Worm (Caenorhabditis elegans) whole organism, L2 larva: ENCODE measurements around the gene C49C3.7.

Experiments used
- C34F6.9 ChIP-seq: fragments of 150-350 bp; optimal IDR thresholded peaks from 2 replicates; lab custom pipeline; 2014; ENCODE audit warnings: missing biosample characterization, missing genetic modification characterization
- R02D3.7 ChIP-seq: fragments of 150-350 bp; optimal IDR thresholded peaks from 2 replicates; lab custom pipeline; 2014; ENCODE audit warnings: missing biosample characterization, missing genetic modification characterization
- Y55F3AM.14 ChIP-seq: fragments of 200-800 bp; sonication (Bioruptor generic); optimal IDR thresholded peaks from 2 replicates; lab custom pipeline; 2018; ENCODE audit warnings: mild to moderate bottlenecking, missing genetic modification characterization, missing compliant biosample characterization
- ZK546.5 ChIP-seq: sonication (generic microtip); optimal IDR thresholded peaks from 2 replicates; lab custom pipeline; 2017; ENCODE audit warnings: missing biosample characterization, missing genetic modification characterization
- alr-1 ChIP-seq: fragments of 150-350 bp; optimal IDR thresholded peaks from 2 replicates; lab custom pipeline; 2014; ENCODE audit warnings: missing biosample characterization, missing genetic modification characterization
- aly-2 ChIP-seq: fragments of 150-350 bp; optimal IDR thresholded peaks from 2 replicates; lab custom pipeline; 2014; ENCODE audit warnings: missing biosample characterization, missing genetic modification characterization
- blmp-1 ChIP-seq: sonication (generic microtip); optimal IDR thresholded peaks from 2 replicates; lab custom pipeline; 2017; ENCODE audit warnings: missing genetic modification characterization, mild to moderate bottlenecking, missing compliant biosample characterization, antibody characterized with exemption, moderate library complexity; ENCODE audit not compliant: insufficient read depth
- ceh-16 ChIP-seq: fragments of 150-350 bp; optimal IDR thresholded peaks from 2 replicates; lab custom pipeline; 2014; ENCODE audit warnings: missing biosample characterization, missing genetic modification characterization
- ceh-82 ChIP-seq: fragments of 150-350 bp; optimal IDR thresholded peaks from 2 replicates; lab custom pipeline; 2014; ENCODE audit warnings: missing biosample characterization, missing genetic modification characterization
- crh-2 ChIP-seq: sonication (generic microtip); optimal IDR thresholded peaks from 2 replicates; lab custom pipeline; 2017; ENCODE audit warnings: missing biosample characterization, missing genetic modification characterization
- dmd-4 ChIP-seq: sonication (generic microtip); optimal IDR thresholded peaks from 2 replicates; lab custom pipeline; 2017; ENCODE audit warnings: missing biosample characterization, missing genetic modification characterization
- elt-3 ChIP-seq: sonication (generic microtip); optimal IDR thresholded peaks from 2 replicates; lab custom pipeline; 2017; ENCODE audit warnings: missing biosample characterization, missing genetic modification characterization
- fos-1 ChIP-seq: fragments of 150-350 bp; optimal IDR thresholded peaks from 2 replicates; lab custom pipeline; 2014; ENCODE audit warnings: missing biosample characterization, missing genetic modification characterization
- gmeb-1 ChIP-seq: fragments of 150-350 bp; optimal IDR thresholded peaks from 2 replicates; lab custom pipeline; 2014; ENCODE audit warnings: missing biosample characterization, missing genetic modification characterization
- lin-11 ChIP-seq: fragments of 150-350 bp; sonication (generic microtip); optimal IDR thresholded peaks from 2 replicates; lab custom pipeline; 2014; ENCODE audit warnings: missing biosample characterization, missing genetic modification characterization, inconsistent platforms, mixed read lengths
- lin-13 ChIP-seq: fragments of 150-350 bp; optimal IDR thresholded peaks from 2 replicates; lab custom pipeline; 2014; ENCODE audit warnings: missing biosample characterization, missing genetic modification reagents, missing genetic modification characterization
- lin-39 ChIP-seq: fragments of 150-350 bp; optimal IDR thresholded peaks from 2 replicates; lab custom pipeline; 2014; ENCODE audit warnings: missing biosample characterization, missing genetic modification reagents, missing genetic modification characterization
- lsy-2 ChIP-seq, 2 experiments: fragments of 150-350 bp in 1 of 2; sonication (generic microtip) in 1 of 2; optimal IDR thresholded peaks; 2 replicates each; lab custom pipeline; 2014 to 2017; ENCODE audit warnings: missing biosample characterization in 2 of 2, missing genetic modification characterization in 2 of 2
- mab-5 ChIP-seq: fragments of 150-350 bp; optimal IDR thresholded peaks from 2 replicates; lab custom pipeline; 2014; ENCODE audit warnings: missing biosample characterization, missing genetic modification characterization
- mbf-1 ChIP-seq: sonication (generic microtip); optimal IDR thresholded peaks from 2 replicates; lab custom pipeline; 2017; ENCODE audit warnings: missing biosample characterization, missing genetic modification characterization
- nhr-10 ChIP-seq: sonication (generic microtip); optimal IDR thresholded peaks from 2 replicates; lab custom pipeline; 2017; ENCODE audit warnings: missing biosample characterization, missing genetic modification characterization
- nhr-12 ChIP-seq: fragments of 150-350 bp; optimal IDR thresholded peaks from 2 replicates; lab custom pipeline; 2014; ENCODE audit warnings: missing biosample characterization, missing genetic modification characterization
- nhr-129 ChIP-seq: fragments of 150-350 bp; optimal IDR thresholded peaks from 2 replicates; lab custom pipeline; 2014; ENCODE audit warnings: missing biosample characterization, missing genetic modification characterization
- nhr-23 ChIP-seq: fragments of 150-350 bp; optimal IDR thresholded peaks from 2 replicates; lab custom pipeline; 2014; ENCODE audit warnings: missing biosample characterization, missing genetic modification reagents, missing genetic modification characterization
- nhr-6 ChIP-seq: fragments of 150-350 bp; optimal IDR thresholded peaks from 2 replicates; lab custom pipeline; 2014; ENCODE audit warnings: missing biosample characterization, missing genetic modification characterization
- nhr-77 ChIP-seq: fragments of 150-350 bp; optimal IDR thresholded peaks from 2 replicates; lab custom pipeline; 2014; ENCODE audit warnings: missing biosample characterization, missing genetic modification characterization
- peb-1 ChIP-seq: fragments of 150-350 bp; optimal IDR thresholded peaks from 2 replicates; lab custom pipeline; 2014; ENCODE audit warnings: missing biosample characterization, missing genetic modification characterization
- skn-1 ChIP-seq: sonication (generic microtip); optimal IDR thresholded peaks from 2 replicates; lab custom pipeline; 2017; ENCODE audit warnings: missing biosample characterization, missing genetic modification characterization
- sma-9 ChIP-seq, 2 experiments: fragments of 150-350 bp in 1 of 2; sonication (generic microtip) in 1 of 2; optimal IDR thresholded peaks; 2 replicates each; lab custom pipeline; 2014 to 2016; ENCODE audit warnings: missing genetic modification characterization in 2 of 2, mild to moderate bottlenecking in 1 of 2, missing biosample characterization in 1 of 2, missing compliant biosample characterization in 1 of 2, missing genetic modification reagents in 1 of 2, moderate library complexity in 1 of 2
- snpc-4 ChIP-seq: fragments of 150-350 bp; optimal IDR thresholded peaks from 2 replicates; lab custom pipeline; 2014; ENCODE audit warnings: missing biosample characterization, missing genetic modification characterization
- unc-39 ChIP-seq: fragments of 150-350 bp; optimal IDR thresholded peaks from 2 replicates; lab custom pipeline; 2014; ENCODE audit warnings: missing biosample characterization, missing genetic modification characterization
- unc-55 ChIP-seq: fragments of 150-350 bp; sonication (generic microtip); optimal IDR thresholded peaks from 3 replicates; lab custom pipeline; 2014; ENCODE audit warnings: missing biosample characterization, missing genetic modification reagents, missing genetic modification characterization
- unc-62 ChIP-seq: fragments of 150-350 bp; optimal IDR thresholded peaks from 2 replicates; lab custom pipeline; 2014; ENCODE audit warnings: missing biosample characterization, missing genetic modification reagents, missing genetic modification characterization
- ztf-1 ChIP-seq: fragments of 200-800 bp; sonication (Bioruptor generic); conservative IDR thresholded peaks from 2 replicates; pipeline ENCODE4 v1.3.6; 2022; ENCODE audit warnings: missing genetic modification characterization, missing compliant biosample characterization
- ztf-11 ChIP-seq: sonication (generic microtip); optimal IDR thresholded peaks from 2 replicates; lab custom pipeline; 2017; ENCODE audit warnings: missing biosample characterization, missing genetic modification characterization

Gene C49C3.7

DNA sequence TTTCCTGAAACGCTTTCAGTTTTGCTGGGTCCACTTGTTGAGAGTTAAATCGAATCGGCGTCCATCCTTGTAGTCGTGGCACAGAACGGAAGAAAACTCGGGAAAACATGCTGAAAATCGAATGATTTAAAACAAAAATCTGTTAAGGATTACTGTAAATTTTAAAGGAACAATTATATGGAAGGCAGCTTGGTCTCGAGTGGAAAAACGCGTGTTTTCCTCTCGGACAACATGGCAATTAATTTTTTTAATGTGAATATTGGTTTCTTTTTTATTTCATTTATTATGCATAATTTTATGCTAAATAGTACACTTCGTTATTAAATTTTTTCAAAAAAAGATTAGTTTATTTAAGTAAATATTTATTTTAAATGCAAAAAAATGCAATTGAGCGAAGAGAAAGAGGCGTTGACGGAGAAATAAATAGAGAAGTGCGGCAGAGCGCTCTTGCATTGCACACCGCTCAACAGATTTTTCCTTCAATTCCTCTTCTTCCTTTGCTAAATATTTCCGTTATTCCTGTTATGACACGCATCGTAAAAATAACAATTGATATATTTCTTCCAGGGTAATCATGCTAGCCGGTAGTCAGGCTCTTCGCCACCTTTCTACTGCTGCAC, 47.8 kb downstream of the C49C3.7 start, which contains the start of the genes C30H6.9 and dlat-2:
Gene C30H6.9, minus strand, starts transcription at position 110 of the 620 bp plus-strand sequence.
Gene dlat-2, plus strand, starts transcription at position 566 of the 620 bp plus-strand sequence.
- peak in 1 of 2 experiments; percentile 40 for TF ChIP-seq lsy-2 (tag; optimal IDR thresholded peaks at IDR 0.05; lab: Kevin White, UChicago)
- TF ChIP-seq snpc-4 (tag; lab: Kevin White, UChicago) = no peak
- TF ChIP-seq Y55F3AM.14 (GFP tag; lab: Kevin White, UChicago) = no peak
- TF ChIP-seq crh-2 (tag; lab: Kevin White, UChicago) = no peak
- peak; percentile 11 for TF ChIP-seq lin-13 (GFP tag; lab: Kevin White, UChicago)
- TF ChIP-seq mab-5 (tag; lab: Kevin White, UChicago) = no peak
- peak; percentile 60 for TF ChIP-seq unc-55
- TF ChIP-seq gmeb-1 (tag; lab: Kevin White, UChicago) = no peak
- TF ChIP-seq nhr-129 (tag; lab: Kevin White, UChicago) = peak; percentile 20
- no peak for TF ChIP-seq dmd-4 (tag; lab: Kevin White, UChicago)
- no peak for TF ChIP-seq mbf-1 (tag; lab: Kevin White, UChicago)
- no peak for TF ChIP-seq elt-3
- no peak for TF ChIP-seq ztf-11 (tag; lab: Kevin White, UChicago)
- TF ChIP-seq C34F6.9 (tag; lab: Kevin White, UChicago) = peak; percentile 60
- no peak for TF ChIP-seq nhr-6
- no peak for TF ChIP-seq lin-39 (tag; lab: Kevin White, UChicago)
- no peak for TF ChIP-seq lin-11 (tag; lab: Kevin White, UChicago)
- no peak for TF ChIP-seq peb-1 (tag; lab: Kevin White, UChicago)
- no peak for TF ChIP-seq alr-1
- peak; percentile 11 for TF ChIP-seq fos-1 (tag; lab: Kevin White, UChicago)
- no peak for TF ChIP-seq nhr-23 (tag; lab: Kevin White, UChicago)
- TF ChIP-seq ceh-16 (tag; lab: Kevin White, UChicago) = no peak
- no peak for TF ChIP-seq ZK546.5 (tag; lab: Kevin White, UChicago)
- no peak for TF ChIP-seq R02D3.7

DNA sequence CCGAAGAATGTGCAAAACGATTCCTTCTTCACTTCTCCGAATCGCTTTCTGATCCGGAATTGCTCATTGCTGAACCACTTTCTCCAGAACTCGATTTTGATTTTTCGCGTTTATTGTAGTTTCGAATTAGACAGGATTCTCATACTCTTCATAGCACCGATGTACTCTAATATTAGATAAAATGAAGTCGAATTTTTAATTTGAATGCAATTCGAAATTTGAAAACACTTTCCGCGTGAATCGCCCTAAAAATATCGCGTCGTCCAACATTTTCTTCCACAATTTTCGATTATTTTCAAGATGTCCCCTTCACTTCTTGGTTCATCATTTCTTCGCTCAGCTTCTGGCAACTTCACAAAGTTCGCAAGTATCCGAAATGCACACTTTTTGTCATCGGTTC, 49.7 kb downstream of the C49C3.7 start, which contains the start of gene C30H6.8:
Gene C30H6.8, plus strand, starts transcription at position 301 of the 400 bp plus-strand sequence.
- TF ChIP-seq unc-39 (tag; lab: Kevin White, UChicago) (no peak), skn-1 (tag; lab: Kevin White, UChicago) (no peak), sma-9 (GFP tag; optimal IDR thresholded peaks at IDR 0.05; lab: Kevin White, UChicago) (no peak), sma-9 (tag; optimal IDR thresholded peaks at IDR 0.05; lab: Kevin White, UChicago) (no peak), blmp-1 (tag; lab: Kevin White, UChicago) (no peak), unc-62 (GFP tag; lab: Kevin White, UChicago) (no peak), lin-39 (tag; lab: Kevin White, UChicago) (no peak), mbf-1 (tag; lab: Kevin White, UChicago) (no peak), lin-11 (tag; lab: Kevin White, UChicago) (no peak), lin-13 (GFP tag; lab: Kevin White, UChicago) (no peak), nhr-12 (no peak), ztf-11 (tag; lab: Kevin White, UChicago) (no peak), nhr-6 (no peak), nhr-10 (tag; lab: Kevin White, UChicago) (no peak), unc-55 (no peak), ceh-82 (no peak), aly-2 (tag; lab: Kevin White, UChicago) (no peak), ztf-1 (GFP tag; lab: Robert Waterston, UW) (no peak)

DNA sequence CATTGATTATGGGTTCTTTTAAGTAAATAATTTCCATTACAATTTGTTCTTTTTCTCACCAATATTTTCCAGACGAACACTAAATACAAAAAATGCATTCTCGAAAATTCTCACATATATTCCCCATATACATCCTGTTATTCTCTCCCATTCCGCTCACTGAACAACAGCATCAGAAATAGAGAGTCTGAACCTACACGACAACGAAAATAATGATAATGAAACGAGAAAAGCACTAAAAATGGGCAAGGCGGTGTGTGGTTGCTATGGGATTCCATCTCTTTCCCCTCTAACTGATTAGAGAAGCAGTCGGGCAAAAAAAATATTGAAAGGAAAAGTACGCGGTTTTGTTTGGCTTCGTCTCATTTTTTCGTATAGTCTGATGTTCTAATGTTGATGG, 50.7 kb downstream of the C49C3.7 start, which contains the start of gene C30H6.12:
Gene C30H6.12, plus strand, starts transcription at position 301 of the 400 bp plus-strand sequence.
- TF ChIP-seq nhr-77 (tag; lab: Kevin White, UChicago) = no peak
- no peak for TF ChIP-seq nhr-12
- TF ChIP-seq mbf-1 (tag; lab: Kevin White, UChicago) = no peak
- TF ChIP-seq aly-2 (tag; lab: Kevin White, UChicago) = no peak
- no peak for TF ChIP-seq ztf-11 (tag; lab: Kevin White, UChicago)
